Worm (Caenorhabditis elegans): Measurements from ENCODE around the gene F14H3.5.

ce11 chrV:16046573-16046972 is 10.3 kb downstream of the F14H3.5 start, which contains the start of gene ZK285.2:
- TF ChIP-seq cog-1 (tag; optimal IDR thresholded peaks at IDR 0.05) (no peak), T22C8.4 (GFP tag; IDR thresholded peaks at IDR 0.05) (no peak), ztf-23 (GFP tag; IDR thresholded peaks at IDR 0.05) (no peak), flt-1 (GFP tag; IDR thresholded peaks at IDR 0.05) (no peak), ref-1 (GFP tag; conservative IDR thresholded peaks at IDR 0.05) (no peak), tab-1 (GFP tag; IDR thresholded peaks at IDR 0.05) (no peak), klf-2 (GFP tag; conservative IDR thresholded peaks at IDR 0.05) (no peak), med-1 (GFP tag; optimal IDR thresholded peaks at IDR 0.05; ENCODE audit: insufficient read depth) (no peak)
